Fruit fly (Drosophila melanogaster): Measurements from ENCODE around the gene GstD1.

The GstD1 gene

DNA sequence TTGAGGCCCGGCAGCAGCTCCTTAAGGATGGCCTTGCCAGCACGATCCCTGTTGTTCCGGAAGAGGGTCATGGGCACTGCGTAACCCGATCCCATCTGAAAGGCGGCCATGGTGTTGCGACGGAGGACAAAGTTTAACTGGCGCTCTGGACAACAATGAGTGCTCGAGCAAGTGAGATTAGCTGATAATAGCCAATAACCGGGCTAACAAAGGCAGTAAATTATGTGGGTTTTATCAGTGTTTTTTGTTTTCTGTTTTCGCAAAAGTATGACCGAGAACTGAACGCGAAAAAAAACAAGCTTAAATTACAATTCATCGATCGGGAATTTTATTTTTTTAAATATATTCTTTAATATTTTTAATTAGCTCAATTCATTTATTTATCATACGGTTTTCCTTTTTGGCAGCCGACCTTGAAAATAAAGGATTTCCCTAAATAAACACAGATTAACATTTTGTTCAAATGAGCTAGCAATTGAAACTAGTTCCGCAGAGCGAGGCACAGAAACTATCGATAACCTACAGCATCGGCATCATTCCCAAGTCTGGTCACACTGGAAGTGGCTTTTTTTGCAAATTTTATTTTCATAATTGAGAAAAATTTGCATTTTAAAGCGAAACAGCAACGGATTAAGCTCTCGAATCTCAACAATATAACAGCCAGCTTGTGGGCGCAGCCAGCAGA is 44.3 kb upstream of the GstD1 start, which contains the start of the genes Dip-C and pps (continued):
- TF ChIP-seq CG17912 (GFP tag; optimal IDR thresholded peaks at IDR 0.05) (no peak), az2 (GFP tag; optimal IDR thresholded peaks at IDR 0.05) (no peak), CG34224 (GFP tag; IDR thresholded peaks at IDR 0.05; ENCODE audit: partially characterized antibody) (peak; percentile 70), phol (tag; optimal IDR thresholded peaks at IDR 0.05) (peak; percentile 46), Myb (GFP tag; optimal IDR thresholded peaks at IDR 0.05) (no peak), CG3281 (GFP tag; optimal IDR thresholded peaks at IDR 0.05) (no peak), dpn (GFP tag; optimal IDR thresholded peaks at IDR 0.05) (no peak), CG12659 (GFP tag; optimal IDR thresholded peaks at IDR 0.05) (peak; percentile 63), CG14710 (tag; optimal IDR thresholded peaks at IDR 0.05) (peak; percentile 58), vvl (GFP tag; IDR thresholded peaks at IDR 0.05) (no peak; the same call in 1 of the 2 replicates), HHEX (GFP tag; optimal IDR thresholded peaks at IDR 0.05) (no peak), dimm (GFP tag; IDR thresholded peaks at IDR 0.05) (no peak), ATbp (GFP tag; optimal IDR thresholded peaks at IDR 0.05) (no peak), ERR (GFP tag; optimal IDR thresholded peaks at IDR 0.05) (no peak), Nf-YC (tag; optimal IDR thresholded peaks at IDR 0.05) (no peak), CG34422 (GFP tag; IDR thresholded peaks at IDR 0.05) (no peak), CG14860 (GFP tag; IDR thresholded peaks at IDR 0.05; ENCODE audit: partially characterized antibody) (peak; percentile 35; the same call in 1 of the 3 replicates), CG9437 (GFP tag; optimal IDR thresholded peaks at IDR 0.05) (no peak), sim (GFP tag; IDR thresholded peaks at IDR 0.05) (no peak), ftz-f1 (GFP tag; optimal IDR thresholded peaks at IDR 0.05) (peak; percentile 78), tap (tag; optimal IDR thresholded peaks at IDR 0.05) (no peak), CG15601 (tag; optimal IDR thresholded peaks at IDR 0.05) (no peak), pzg (GFP tag; optimal IDR thresholded peaks at IDR 0.05) (peak; percentile 69), fd96Cb (tag; optimal IDR thresholded peaks at IDR 0.05) (no peak), tup (GFP tag; optimal IDR thresholded peaks at IDR 0.05) (no peak), CG34376 (GFP tag; optimal IDR thresholded peaks at IDR 0.05) (peak; percentile 44), Kr (GFP tag; optimal IDR thresholded peaks at IDR 0.05) (no peak), CG17568 (GFP tag; optimal IDR thresholded peaks at IDR 0.05) (no peak), crp (GFP tag; optimal IDR thresholded peaks at IDR 0.05) (no peak), Dek (tag; optimal IDR thresholded peaks at IDR 0.05) (no peak), org-1 (GFP tag; optimal IDR thresholded peaks at IDR 0.05) (no peak), Rx (GFP tag; IDR thresholded peaks at IDR 0.05) (no peak), CG9797 (GFP tag; optimal IDR thresholded peaks at IDR 0.05) (peak; percentile 70), dmrt11E (tag; optimal IDR thresholded peaks at IDR 0.05) (no peak), Neu2 (GFP tag; optimal IDR thresholded peaks at IDR 0.05; ENCODE audit: borderline replicate concordance) (no peak), Opbp (GFP tag; IDR thresholded peaks at IDR 0.05; ENCODE audit: partially characterized antibody) (peak; percentile 70), gem (tag; optimal IDR thresholded peaks at IDR 0.05) (no peak), CG7928 (GFP tag; optimal IDR thresholded peaks at IDR 0.05) (no peak), bbx (GFP tag; IDR thresholded peaks at IDR 0.05; ENCODE audit: partially characterized antibody) (peak; percentile 80), luna (GFP tag; optimal IDR thresholded peaks at IDR 0.05) (no peak), ewg (GFP tag; optimal IDR thresholded peaks at IDR 0.05) (no peak), Antp (GFP tag; optimal IDR thresholded peaks at IDR 0.05) (no peak), ara (GFP tag; IDR thresholded peaks at IDR 0.05) (no peak), CG8924 (tag; optimal IDR thresholded peaks at IDR 0.05) (peak; percentile 37), CG8281 (tag; optimal IDR thresholded peaks at IDR 0.05) (no peak), sna (GFP tag; IDR thresholded peaks at IDR 0.05; ENCODE audit: partially characterized antibody) (peak; percentile 62; the same call in 1 of the 2 replicates), CG11560 (tag; IDR thresholded peaks at IDR 0.05) (no peak), Eip74EF (GFP tag; optimal IDR thresholded peaks at IDR 0.05) (no peak)
